Worm (Caenorhabditis elegans) whole organism, L2 larva: ENCODE measurements around the gene Y73C8C.12.

Source experiments
- Y55F3AM.14 ChIP-seq: fragments of 200-800 bp; sonication (Bioruptor generic); optimal IDR thresholded peaks from 2 replicates; lab custom pipeline; 2018; ENCODE audit warnings: mild to moderate bottlenecking, missing genetic modification characterization, missing compliant biosample characterization
- ZK546.5 ChIP-seq: sonication (generic microtip); optimal IDR thresholded peaks from 2 replicates; lab custom pipeline; 2017; ENCODE audit warnings: missing biosample characterization, missing genetic modification characterization
- aly-2 ChIP-seq: fragments of 150-350 bp; optimal IDR thresholded peaks from 2 replicates; lab custom pipeline; 2014; ENCODE audit warnings: missing biosample characterization, missing genetic modification characterization
- ama-1 ChIP-seq: fragments of 150-350 bp; optimal IDR thresholded peaks from 2 replicates; lab custom pipeline; 2018; ENCODE audit warnings: inconsistent platforms
- blmp-1 ChIP-seq: sonication (generic microtip); optimal IDR thresholded peaks from 2 replicates; lab custom pipeline; 2017; ENCODE audit warnings: missing genetic modification characterization, mild to moderate bottlenecking, missing compliant biosample characterization, antibody characterized with exemption, moderate library complexity; ENCODE audit not compliant: insufficient read depth
- egl-27 ChIP-seq: sonication (generic microtip); optimal IDR thresholded peaks from 3 replicates; lab custom pipeline; 2017; ENCODE audit warnings: missing biosample characterization, missing genetic modification reagents, missing genetic modification characterization
- elt-3 ChIP-seq: sonication (generic microtip); optimal IDR thresholded peaks from 2 replicates; lab custom pipeline; 2017; ENCODE audit warnings: missing biosample characterization, missing genetic modification characterization
- lin-39 ChIP-seq: fragments of 150-350 bp; optimal IDR thresholded peaks from 2 replicates; lab custom pipeline; 2014; ENCODE audit warnings: missing biosample characterization, missing genetic modification reagents, missing genetic modification characterization
- nhr-11 ChIP-seq: fragments of 150-350 bp; optimal IDR thresholded peaks from 2 replicates; lab custom pipeline; 2014; ENCODE audit warnings: missing biosample characterization, missing genetic modification characterization
- nhr-77 ChIP-seq: fragments of 150-350 bp; optimal IDR thresholded peaks from 2 replicates; lab custom pipeline; 2014; ENCODE audit warnings: missing biosample characterization, missing genetic modification characterization
- snpc-4 ChIP-seq: fragments of 150-350 bp; optimal IDR thresholded peaks from 2 replicates; lab custom pipeline; 2014; ENCODE audit warnings: missing biosample characterization, missing genetic modification characterization
- unc-55 ChIP-seq: fragments of 150-350 bp; sonication (generic microtip); optimal IDR thresholded peaks from 3 replicates; lab custom pipeline; 2014; ENCODE audit warnings: missing biosample characterization, missing genetic modification reagents, missing genetic modification characterization
- ztf-1 ChIP-seq: fragments of 200-800 bp; sonication (Bioruptor generic); conservative IDR thresholded peaks from 2 replicates; pipeline ENCODE4 v1.3.6; 2022; ENCODE audit warnings: missing genetic modification characterization, missing compliant biosample characterization

DNA sequence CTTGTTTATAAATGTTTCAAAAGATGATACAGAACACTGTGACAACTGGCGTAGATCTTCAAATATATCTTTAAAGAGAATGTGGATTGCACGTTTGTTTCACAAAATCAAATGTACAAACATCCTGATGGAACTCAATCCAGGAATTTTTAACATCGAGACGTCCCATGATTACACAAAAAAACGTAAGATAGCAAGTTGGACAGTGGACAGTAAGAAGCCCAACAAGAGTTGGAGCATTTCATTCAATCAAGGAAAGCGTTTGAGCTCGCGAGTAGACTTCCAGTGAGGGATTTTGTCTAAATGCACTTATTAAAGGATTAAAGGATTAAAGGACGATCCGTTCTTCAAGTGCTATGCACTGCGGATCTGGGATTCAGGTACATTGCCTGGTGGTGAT lies 34.2 kb downstream of the Y73C8C.12 start, which contains the start of gene C36C5.12:
- TF ChIP-seq nhr-11 (no peak), egl-27 (no peak), elt-3 (tag; lab: Kevin White, UChicago) (no peak), ztf-1 (GFP tag; lab: Robert Waterston, UW) (no peak), aly-2 (tag; lab: Kevin White, UChicago) (no peak), Y55F3AM.14 (GFP tag; lab: Kevin White, UChicago) (no peak), ZK546.5 (tag; lab: Kevin White, UChicago) (no peak), blmp-1 (tag; lab: Kevin White, UChicago) (no peak), ama-1 (lab: Kevin White, UChicago) (no peak), lin-39 (no peak), unc-55 (no peak), nhr-77 (tag; lab: Kevin White, UChicago) (no peak), snpc-4 (tag; lab: Kevin White, UChicago) (no peak)
